Worm (Caenorhabditis elegans) whole organism, L4/young adult: ENCODE data around the gene sulp-3.

Experiments used
- W03F9.2 ChIP-seq: fragments of 150-350 bp; optimal IDR thresholded peaks from 2 replicates; lab custom pipeline; 2014; ENCODE audit warnings: missing biosample characterization, missing genetic modification characterization
- him-1 ChIP-seq: sonication (generic microtip); optimal IDR thresholded peaks from 2 replicates; lab custom pipeline; 2016; ENCODE audit warnings: missing genotype, missing genetic modification reagents, missing genetic modification characterization, missing compliant biosample characterization

DNA sequence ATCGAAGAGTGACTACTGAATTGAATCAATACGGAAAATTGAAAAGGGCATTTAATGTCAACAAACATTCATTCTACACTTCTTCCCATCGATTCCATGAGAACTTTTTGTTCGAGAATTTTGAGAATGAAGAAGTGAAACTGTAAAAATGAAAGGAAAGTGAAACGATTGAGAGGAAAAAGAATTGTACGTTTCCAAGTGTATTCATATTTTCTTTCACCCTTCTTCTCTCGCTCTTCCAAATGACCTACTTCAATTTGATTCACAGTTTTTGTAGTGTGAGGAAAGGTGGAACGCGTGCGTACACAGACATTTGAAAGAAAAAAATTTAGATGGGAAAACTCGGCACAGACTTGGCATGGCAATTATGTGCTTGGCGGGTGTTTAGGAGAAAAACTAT lies 16.1 kb upstream of the sulp-3 start:
- TF ChIP-seq him-1 (tag; lab: Kevin White, UChicago): no peak
- TF ChIP-seq W03F9.2 (tag; lab: Kevin White, UChicago): no peak
